Fruit fly (Drosophila melanogaster) Kc167 (cell line): Measurements from ENCODE around the gene CG31253.

Experiments
- Myc ChIP-seq: fragments of >200 bp; optimal IDR thresholded peaks from 2 replicates; lab custom pipeline; 2017; ENCODE audit warnings: missing external identifiers
- Sin3A ChIP-seq: fragments of >200 bp; optimal IDR thresholded peaks from 2 replicates; lab custom pipeline; 2018; ENCODE audit warnings: missing external identifiers
- h ChIP-seq: fragments of >200 bp; optimal IDR thresholded peaks from 3 replicates; lab custom pipeline; 2018; ENCODE audit warnings: missing external identifiers
- insv ChIP-seq: fragments of >200 bp; optimal IDR thresholded peaks from 3 replicates; lab custom pipeline; 2018; ENCODE audit warnings: missing external identifiers
- psq ChIP-seq: fragments of >200 bp; optimal IDR thresholded peaks from 2 replicates; lab custom pipeline; 2017; ENCODE audit warnings: missing external identifiers
- ttk ChIP-seq: sonication (Bioruptor generic); optimal IDR thresholded peaks from 2 replicates; lab custom pipeline; 2017; ENCODE audit warnings: missing external identifiers

dm6 chr3R:27926738-27927215 is 33.6 kb downstream of the CG31253 start:
- TF ChIP-seq ttk (lab: Kevin White, UChicago), result no peak
- TF ChIP-seq psq (lab: Kevin White, UChicago), result no peak
- TF ChIP-seq Sin3A (lab: Kevin White, UChicago), result no peak
- TF ChIP-seq Myc (lab: Kevin White, UChicago), result no peak
- TF ChIP-seq h (lab: Kevin White, UChicago), result no peak
- TF ChIP-seq insv (lab: Kevin White, UChicago), result no peak
